Fruit fly (Drosophila melanogaster) whole organism, pupa: ENCODE measurements around the gene Prm.
A peak's percentile ranks its signal among the peaks of the same experiment; 100 is the strongest.

Experiments used
- CG10348 ChIP-seq: fragments of 200-800 bp; sonication (Bioruptor generic); IDR thresholded peaks from 2 replicates; pipeline ENCODE4 v1.3.6; 2022; ENCODE audit warnings: missing biosample characterization, missing genetic modification characterization
- CG12605 ChIP-seq: fragments of 200-800 bp; sonication (Bioruptor generic); IDR thresholded peaks from 2 replicates; pipeline ENCODE4 v1.3.6; 2022; ENCODE audit warnings: missing biosample characterization, missing genetic modification characterization
- CG13204 ChIP-seq: fragments of 200-800 bp; sonication (Bioruptor generic); optimal IDR thresholded peaks from 2 replicates; lab custom pipeline; 2018; ENCODE audit warnings: missing biosample characterization, mild to moderate bottlenecking, missing genetic modification characterization, moderate library complexity
- CG14655 ChIP-seq: fragments of 200-800 bp; sonication (Bioruptor generic); optimal IDR thresholded peaks from 3 replicates; lab custom pipeline; 2017; ENCODE audit warnings: mild to moderate bottlenecking, missing biosample characterization, missing genetic modification reagents, missing genetic modification characterization
- CG15710 ChIP-seq: fragments of 200-800 bp; sonication (Bioruptor generic); optimal IDR thresholded peaks from 2 replicates; lab custom pipeline; 2018; ENCODE audit warnings: missing biosample characterization, mild to moderate bottlenecking, missing genetic modification characterization, moderate library complexity
- CG17806 ChIP-seq: fragments of 200-800 bp; sonication (Bioruptor generic); optimal IDR thresholded peaks from 2 replicates; lab custom pipeline; 2018; ENCODE audit warnings: missing biosample characterization, mild to moderate bottlenecking, missing genetic modification characterization, moderate library complexity
- CG32121 ChIP-seq: fragments of 200-800 bp; sonication (Bioruptor generic); IDR thresholded peaks from 2 replicates; pipeline ENCODE4 v1.3.6; 2022; ENCODE audit warnings: missing biosample characterization, missing genetic modification characterization
- CG34367 ChIP-seq: fragments of 200-800 bp; sonication (Bioruptor generic); optimal IDR thresholded peaks from 2 replicates; lab custom pipeline; 2018; ENCODE audit warnings: missing biosample characterization, mild to moderate bottlenecking, missing genetic modification characterization
- CG4496 ChIP-seq: fragments of 200-800 bp; sonication (Bioruptor generic); IDR thresholded peaks from 3 replicates; pipeline ENCODE4 v1.3.6; 2022; ENCODE audit warnings: missing biosample characterization, missing genetic modification characterization
- CG8159 ChIP-seq: fragments of 200-800 bp; sonication (Bioruptor generic); optimal IDR thresholded peaks from 3 replicates; lab custom pipeline; 2018; ENCODE audit warnings: missing biosample characterization, mild to moderate bottlenecking, missing genetic modification characterization, moderate library complexity
- CG8301 ChIP-seq: fragments of 200-800 bp; sonication (Bioruptor generic); optimal IDR thresholded peaks from 2 replicates; lab custom pipeline; 2018; ENCODE audit warnings: missing biosample characterization, mild to moderate bottlenecking, missing genetic modification characterization
- CG9948 ChIP-seq: fragments of 200-800 bp; sonication (Bioruptor generic); optimal IDR thresholded peaks from 2 replicates; lab custom pipeline; 2018; ENCODE audit warnings: missing biosample characterization, mild to moderate bottlenecking, missing genetic modification characterization, moderate library complexity
- D1 ChIP-seq: fragments of 200-800 bp; sonication (Bioruptor generic); optimal IDR thresholded peaks from 2 replicates; lab custom pipeline; 2018; ENCODE audit warnings: missing biosample characterization, mild to moderate bottlenecking, missing genetic modification characterization, moderate library complexity
- EcR ChIP-seq: fragments of 200-800 bp; sonication (Bioruptor generic); optimal IDR thresholded peaks from 3 replicates; lab custom pipeline; 2019; ENCODE audit warnings: missing biosample characterization, missing genetic modification characterization, mild to moderate bottlenecking, moderate library complexity, missing genetic modification reagents
- Ets98B ChIP-seq: fragments of 200-800 bp; sonication (Bioruptor generic); IDR thresholded peaks from 2 replicates; pipeline ENCODE4 v1.3.6; 2022; ENCODE audit warnings: missing biosample characterization, missing genetic modification characterization
- Pif1A ChIP-seq: fragments of 200-800 bp; sonication (Bioruptor generic); optimal IDR thresholded peaks from 3 replicates; lab custom pipeline; 2016; ENCODE audit warnings: missing biosample characterization, missing genetic modification characterization
- Pif1B ChIP-seq: fragments of 200-800 bp; sonication (Bioruptor generic); optimal IDR thresholded peaks from 3 replicates; lab custom pipeline; 2016; ENCODE audit warnings: missing biosample characterization, missing genetic modification characterization
- Snoo ChIP-seq: fragments of 200-800 bp; sonication (Bioruptor generic); optimal IDR thresholded peaks from 3 replicates; lab custom pipeline; 2017; ENCODE audit warnings: missing biosample characterization, mild to moderate bottlenecking, missing genetic modification characterization, inconsistent platforms
- fd96Ca ChIP-seq: fragments of 200-800 bp; sonication (Bioruptor generic); IDR thresholded peaks from 3 replicates; pipeline ENCODE4 v1.3.6; 2022; ENCODE audit warnings: missing biosample characterization, missing genetic modification characterization
- gl ChIP-seq: fragments of 200-800 bp; sonication (Bioruptor generic); optimal IDR thresholded peaks from 2 replicates; lab custom pipeline; 2018; ENCODE audit warnings: missing biosample characterization, mild to moderate bottlenecking, missing genetic modification characterization
- rn ChIP-seq: fragments of 200-800 bp; sonication (Bioruptor generic); IDR thresholded peaks from 2 replicates; pipeline ENCODE4 v1.3.6; 2022; ENCODE audit warnings: missing biosample characterization, missing genetic modification characterization

Prm gene

DNA sequence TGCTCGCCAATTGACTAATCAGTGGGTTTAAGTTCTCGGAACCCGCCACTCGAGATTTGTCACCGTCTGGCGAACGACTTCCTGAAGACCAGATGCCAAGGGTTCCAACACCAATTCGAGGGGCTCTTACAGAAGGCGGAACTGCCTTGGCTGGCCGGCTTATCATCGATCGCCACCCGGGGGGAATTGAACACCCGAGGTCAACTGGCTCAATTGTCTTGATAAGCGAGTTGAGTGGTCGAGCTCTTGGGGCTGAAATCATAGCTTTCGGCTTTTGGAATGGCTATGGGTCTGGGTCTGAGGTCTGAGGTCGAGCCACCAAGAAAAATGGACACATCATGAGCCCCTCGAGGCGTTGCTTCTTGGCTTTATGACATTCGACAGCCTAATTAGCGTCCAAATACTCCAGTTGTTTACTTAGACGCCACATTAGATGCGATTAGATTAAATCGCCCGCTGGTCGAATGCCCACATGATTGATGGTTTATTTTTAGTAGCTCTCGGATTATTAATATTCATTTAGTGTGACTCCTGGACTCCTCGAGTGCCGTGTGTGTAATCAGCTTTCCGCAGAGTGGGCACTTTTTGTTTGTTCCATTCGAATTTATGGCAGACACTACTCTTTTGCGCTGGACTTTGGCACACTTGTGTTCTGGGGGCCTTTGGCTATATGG, 46.5 kb downstream of the Prm start:
- TF ChIP-seq CG4496 (0 out of 3 replicates have a peak, but pooled peaks have one; percentile 33), Pif1B (GFP tag; lab: Kevin White, UChicago) (no peak), fd96Ca (GFP tag; lab: Robert Waterston, UW) (peak; percentile 19; the same call in 1 of the 3 replicates)

DNA sequence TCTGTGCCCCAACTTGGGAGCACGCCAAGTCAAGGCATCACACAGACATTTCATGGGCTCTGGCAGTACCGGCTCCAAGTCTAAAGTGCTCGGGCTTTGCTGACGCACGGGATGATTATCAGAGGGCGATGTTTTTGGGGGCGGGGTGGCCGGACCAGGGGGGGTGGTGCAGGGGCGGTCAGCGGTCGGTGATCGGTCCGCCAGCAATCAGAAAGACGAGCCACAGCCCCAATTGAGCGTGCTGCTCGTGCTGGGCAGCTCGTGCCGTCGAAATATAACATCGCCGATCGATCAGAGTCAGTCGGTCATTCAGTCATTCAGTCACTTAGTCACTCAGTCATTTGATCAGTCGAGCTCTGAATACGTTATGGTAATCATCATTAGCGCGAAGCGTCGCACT, 47.2 kb downstream of the Prm start:
- TF ChIP-seq gl (tag; lab: Kevin White, UChicago) (peak; percentile 55), Pif1A (GFP tag; lab: Kevin White, UChicago) (no peak), CG13204 (peak; percentile 84), CG8159 (tag; lab: Kevin White, UChicago) (no peak), CG4496 (peak; percentile 49), CG12605 (no peak), Pif1B (GFP tag; lab: Kevin White, UChicago) (no peak), CG17806 (no peak), CG8301 (tag; lab: Kevin White, UChicago) (no peak), CG32121 (GFP tag; lab: Robert Waterston, UW) (0 out of 2 replicates have a peak, but pooled peaks have one; percentile 16), D1 (tag; lab: Kevin White, UChicago) (no peak), CG9948 (tag; lab: Kevin White, UChicago) (no peak), Snoo (peak; percentile 5), CG10348 (GFP tag; lab: Robert Waterston, UW) (no peak), CG15710 (tag; lab: Kevin White, UChicago) (no peak), CG14655 (GFP tag; lab: Kevin White, UChicago) (no peak), CG34367 (tag; lab: Kevin White, UChicago) (no peak), fd96Ca (GFP tag; lab: Robert Waterston, UW) (peak; percentile 41; the same call in 1 of the 3 replicates), EcR (GFP tag; lab: Kevin White, UChicago) (peak; percentile 45), rn (GFP tag; lab: Robert Waterston, UW) (no peak), Ets98B (GFP tag; lab: Robert Waterston, UW) (0 out of 2 replicates have a peak, but pooled peaks have one; percentile 6)

DNA sequence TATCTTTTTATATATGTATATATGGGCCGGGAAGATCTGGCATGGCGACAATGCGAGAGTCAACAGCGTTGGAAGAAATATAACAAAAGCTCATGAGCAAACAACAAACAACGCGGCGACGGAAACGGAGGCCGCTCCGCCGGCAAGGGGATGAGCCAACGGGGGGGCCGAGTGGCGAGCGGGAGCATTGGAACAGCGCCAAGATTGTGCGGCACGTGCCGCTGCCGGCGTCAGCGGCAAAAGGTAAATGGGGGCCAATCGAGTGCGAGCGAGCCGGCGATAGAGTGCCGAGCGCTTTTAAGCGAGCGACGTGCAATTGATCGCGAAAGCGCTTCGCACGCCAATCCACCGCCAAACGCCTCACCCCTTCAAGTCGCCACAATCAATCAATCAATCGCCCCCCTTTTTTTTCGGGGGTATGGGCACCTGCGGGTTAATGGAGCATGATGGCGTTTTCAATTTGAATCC, 48.6 kb downstream of the Prm start:
- TF ChIP-seq rn (GFP tag; lab: Robert Waterston, UW), result 0 out of 2 replicates have a peak, but pooled peaks have one; percentile 24
- no peak for TF ChIP-seq fd96Ca (GFP tag; lab: Robert Waterston, UW)
- peak; percentile 29 for TF ChIP-seq CG8159 (tag; lab: Kevin White, UChicago)
- TF ChIP-seq Ets98B (GFP tag; lab: Robert Waterston, UW), result peak; percentile 38
- TF ChIP-seq EcR (GFP tag; lab: Kevin White, UChicago), result peak; percentile 74
- no peak for TF ChIP-seq CG10348 (GFP tag; lab: Robert Waterston, UW)
- TF ChIP-seq gl (tag; lab: Kevin White, UChicago), result peak; percentile 6
- peak; percentile 91 for TF ChIP-seq CG13204
- TF ChIP-seq CG9948 (tag; lab: Kevin White, UChicago), result no peak
- peak; percentile 44 for TF ChIP-seq Pif1A (GFP tag; lab: Kevin White, UChicago)
- peak; percentile 59 for TF ChIP-seq Snoo
- peak; percentile 11 for TF ChIP-seq CG15710 (tag; lab: Kevin White, UChicago)
- TF ChIP-seq CG17806, result no peak
- no peak for TF ChIP-seq D1 (tag; lab: Kevin White, UChicago)
- TF ChIP-seq CG34367 (tag; lab: Kevin White, UChicago), result peak; percentile 1
- peak; percentile 72 for TF ChIP-seq CG4496
- peak; percentile 34 for TF ChIP-seq Pif1B (GFP tag; lab: Kevin White, UChicago)
- TF ChIP-seq CG8301 (tag; lab: Kevin White, UChicago), result no peak
- TF ChIP-seq CG32121 (GFP tag; lab: Robert Waterston, UW), result peak; percentile 71
- TF ChIP-seq CG12605, result no peak
- peak; percentile 24 for TF ChIP-seq CG14655 (GFP tag; lab: Kevin White, UChicago)

DNA sequence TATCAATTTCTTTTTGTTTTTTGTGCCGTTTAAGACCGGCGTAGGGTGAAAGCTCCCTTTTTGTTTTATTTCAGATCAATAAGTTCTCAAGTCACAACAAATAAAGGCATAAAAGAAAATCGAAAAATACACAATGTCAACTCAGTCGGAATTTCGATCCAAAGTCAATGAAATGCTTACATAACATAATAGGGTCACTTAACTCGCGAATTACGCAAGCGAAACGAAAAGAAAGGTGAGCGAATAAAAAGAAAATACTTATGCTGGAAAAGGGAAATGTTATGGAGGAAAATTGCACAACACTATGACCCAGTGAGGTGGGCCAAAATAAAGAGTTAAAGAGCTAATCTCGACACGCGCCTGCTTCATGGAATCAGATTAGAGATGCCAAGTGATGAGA, 49.2 kb downstream of the Prm start:
- no peak for TF ChIP-seq gl (tag; lab: Kevin White, UChicago)
- no peak for TF ChIP-seq CG17806
- TF ChIP-seq CG12605, result no peak
- TF ChIP-seq CG13204, result no peak
- no peak for TF ChIP-seq CG34367 (tag; lab: Kevin White, UChicago)
- no peak for TF ChIP-seq CG4496
- TF ChIP-seq CG32121 (GFP tag; lab: Robert Waterston, UW), result no peak
- TF ChIP-seq CG14655 (GFP tag; lab: Kevin White, UChicago), result no peak
- no peak for TF ChIP-seq CG8301 (tag; lab: Kevin White, UChicago)
- TF ChIP-seq Pif1B (GFP tag; lab: Kevin White, UChicago), result no peak
- no peak for TF ChIP-seq Pif1A (GFP tag; lab: Kevin White, UChicago)
- no peak for TF ChIP-seq D1 (tag; lab: Kevin White, UChicago)
- TF ChIP-seq Ets98B (GFP tag; lab: Robert Waterston, UW), result no peak
- TF ChIP-seq CG15710 (tag; lab: Kevin White, UChicago), result no peak
- TF ChIP-seq CG10348 (GFP tag; lab: Robert Waterston, UW), result no peak

DNA sequence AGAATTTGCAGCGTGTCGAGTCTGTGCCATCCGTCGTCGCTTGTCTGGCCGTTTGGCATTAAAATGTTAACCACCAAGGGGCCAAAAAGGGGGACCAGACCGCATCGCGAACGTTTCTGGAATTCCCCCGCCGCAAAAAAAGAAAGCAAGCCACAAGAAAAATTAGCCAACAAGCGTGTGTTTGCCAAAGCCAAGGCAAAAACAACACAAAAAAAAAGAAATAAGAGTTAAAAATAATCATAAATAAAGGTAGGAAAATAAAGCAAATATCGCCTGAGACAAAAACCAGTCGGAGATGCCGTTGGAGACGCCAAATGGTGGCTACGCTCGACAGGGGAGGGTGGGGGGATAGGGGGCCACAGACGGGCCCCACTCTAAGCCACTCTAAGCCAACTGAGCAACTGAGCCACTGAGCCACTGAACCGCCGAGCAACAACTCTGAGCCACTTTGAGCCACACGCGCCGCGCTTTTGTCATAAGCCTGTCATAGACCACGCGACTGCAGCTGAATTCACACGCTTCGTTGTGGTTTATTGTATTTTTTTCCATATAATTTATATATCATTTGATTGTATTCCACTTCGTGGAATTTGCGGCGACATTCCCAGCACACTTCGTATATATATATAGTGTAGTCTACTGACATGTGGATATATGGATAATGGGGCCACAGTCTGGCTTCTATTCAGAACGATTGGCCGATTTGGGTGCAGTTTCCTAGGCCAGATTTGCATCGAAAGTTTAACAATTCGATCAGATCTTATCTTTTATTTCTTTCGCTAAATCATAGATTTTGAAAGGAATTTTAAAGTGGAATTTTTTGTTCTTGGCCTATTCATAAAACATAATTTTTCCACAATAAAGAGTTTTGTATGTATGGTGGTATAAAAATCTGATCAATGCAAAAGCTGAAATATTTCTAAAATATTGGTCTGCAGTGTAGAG, 51.3 kb downstream of the Prm start:
- TF ChIP-seq CG12605 (peak; percentile 74), CG14655 (GFP tag; lab: Kevin White, UChicago) (peak; percentile 47), CG8301 (tag; lab: Kevin White, UChicago) (peak; percentile 36), CG4496 (peak; percentile 69; the same call in 2 of the 3 replicates), Ets98B (GFP tag; lab: Robert Waterston, UW) (peak; percentile 76), fd96Ca (GFP tag; lab: Robert Waterston, UW) (peak; percentile 64; the same call in 2 of the 3 replicates), CG15710 (tag; lab: Kevin White, UChicago) (no peak), rn (GFP tag; lab: Robert Waterston, UW) (0 out of 2 replicates have a peak, but pooled peaks have one; percentile 24), CG17806 (no peak), CG32121 (GFP tag; lab: Robert Waterston, UW) (peak; percentile 62; the same call in 1 of the 2 replicates)
